Worm (Caenorhabditis elegans) whole organism, L4/young adult: Measurements from ENCODE around the gene sra-36.

ENCODE experiments used
- W03F9.2 ChIP-seq: fragments of 150-350 bp; optimal IDR thresholded peaks from 2 replicates; lab custom pipeline; 2014; ENCODE audit warnings: missing biosample characterization, missing genetic modification characterization
- dao-5 ChIP-seq: sonication (generic microtip); optimal IDR thresholded peaks from 2 replicates; lab custom pipeline; 2016; ENCODE audit warnings: missing genotype, missing genetic modification characterization, moderate library complexity, missing compliant biosample characterization
- him-1 ChIP-seq: sonication (generic microtip); optimal IDR thresholded peaks from 2 replicates; lab custom pipeline; 2016; ENCODE audit warnings: missing genotype, missing genetic modification reagents, missing genetic modification characterization, missing compliant biosample characterization

ce11 chrII:4495844-4496243 is 44.7 kb downstream of the sra-36 start:
- TF ChIP-seq him-1 (no peak), dao-5 (tag; lab: Kevin White, UChicago) (no peak), W03F9.2 (tag; lab: Kevin White, UChicago) (no peak)
